Worm (Caenorhabditis elegans) whole organism, L4/young adult: Measurements from ENCODE around the gene cut-4.

Source experiments
- W03F9.2 ChIP-seq: fragments of 150-350 bp; optimal IDR thresholded peaks from 2 replicates; lab custom pipeline; 2014; ENCODE audit warnings: missing biosample characterization, missing genetic modification characterization
- him-1 ChIP-seq: sonication (generic microtip); optimal IDR thresholded peaks from 2 replicates; lab custom pipeline; 2016; ENCODE audit warnings: missing genotype, missing genetic modification reagents, missing genetic modification characterization, missing compliant biosample characterization

ce11 chrII:10445738-10446137, 9.8 kb downstream of the cut-4 start:
- TF ChIP-seq W03F9.2, result no peak
- TF ChIP-seq him-1 (tag; lab: Kevin White, UChicago), result no peak
